Fruit fly (Drosophila melanogaster): ENCODE measurements around the gene CG10508.

dm6 chr3L:21171905-21172304, 38.1 kb upstream of the CG10508 start, which contains the start of gene Ac78C:
- no peak for TF ChIP-seq CG8478 (optimal IDR thresholded peaks at IDR 0.05)
- no peak for TF ChIP-seq CTCF (optimal IDR thresholded peaks at IDR 0.05)
